Worm (Caenorhabditis elegans): ENCODE results near the gene C14C10.1.

The C14C10.1 gene

ce11 chrV:12611029-12611428 lies 22.9 kb downstream of the C14C10.1 start, which contains the start of gene cubn-1:
Gene cubn-1 (plus strand): TSS chrV:12611329.
- no peak for TF ChIP-seq ceh-88 (GFP tag; IDR thresholded peaks at IDR 0.05)
- no peak for TF ChIP-seq nhr-76 (tag; optimal IDR thresholded peaks at IDR 0.05)
- TF ChIP-seq pqm-1 (tag; optimal IDR thresholded peaks at IDR 0.05) = no peak
- TF ChIP-seq egl-27 (tag; optimal IDR thresholded peaks at IDR 0.05) = no peak
- TF ChIP-seq C04F5.9 (tag; optimal IDR thresholded peaks at IDR 0.05) = no peak
- no peak for TF ChIP-seq C16A3.4 (tag; optimal IDR thresholded peaks at IDR 0.05)
- no peak for TF ChIP-seq elt-2 (tag; optimal IDR thresholded peaks at IDR 0.05)
- TF ChIP-seq unc-62 (GFP tag; optimal IDR thresholded peaks at IDR 0.05) = no peak
- no peak for TF ChIP-seq sptf-1 (tag; optimal IDR thresholded peaks at IDR 0.05)
- no peak for TF ChIP-seq fkh-8 (tag; optimal IDR thresholded peaks at IDR 0.05)
- TF ChIP-seq dpl-1 (GFP tag; optimal IDR thresholded peaks at IDR 0.05) = no peak
- no peak for TF ChIP-seq mdl-1 (tag; optimal IDR thresholded peaks at IDR 0.05)
- TF ChIP-seq mep-1 (tag; optimal IDR thresholded peaks at IDR 0.05) = no peak
- TF ChIP-seq blmp-1 (tag; optimal IDR thresholded peaks at IDR 0.05) = no peak
- TF ChIP-seq vab-15 (tag; optimal IDR thresholded peaks at IDR 0.05) = no peak
- TF ChIP-seq nhr-19 (GFP tag; conservative IDR thresholded peaks at IDR 0.05) = no peak

ce11 chrV:12612118-12612517 lies 24.0 kb downstream of the C14C10.1 start, which contains the start of gene cyc-2.2:
Gene cyc-2.2 (minus strand): TSS chrV:12612218.
- TF ChIP-seq dpl-1 (GFP tag; optimal IDR thresholded peaks at IDR 0.05) = no peak
- TF ChIP-seq nhr-47 (tag; optimal IDR thresholded peaks at IDR 0.05) = no peak
- TF ChIP-seq efl-1 (optimal IDR thresholded peaks at IDR 0.05) = no peak
- no peak for TF ChIP-seq efl-1 (GFP tag; optimal IDR thresholded peaks at IDR 0.05 in 1 of 2)
- no peak for TF ChIP-seq C16A3.4 (tag; optimal IDR thresholded peaks at IDR 0.05)
- TF ChIP-seq aha-1 (tag; optimal IDR thresholded peaks at IDR 0.05) = no peak
- no peak for TF ChIP-seq ces-1 (GFP tag; optimal IDR thresholded peaks at IDR 0.05)
- TF ChIP-seq blmp-1 (tag; optimal IDR thresholded peaks at IDR 0.05) = no peak
- TF ChIP-seq zag-1 (tag; optimal IDR thresholded peaks at IDR 0.05) = no peak
- TF ChIP-seq lin-39 (tag; optimal IDR thresholded peaks at IDR 0.05) = no peak
- no peak for TF ChIP-seq fkh-10 (GFP tag; optimal IDR thresholded peaks at IDR 0.05)
- TF ChIP-seq Y116A8C.19 (tag; optimal IDR thresholded peaks at IDR 0.05; ENCODE audit: borderline replicate concordance) = no peak
- TF ChIP-seq nhr-28 (tag; optimal IDR thresholded peaks at IDR 0.05) = no peak
- TF ChIP-seq jun-1 (tag; optimal IDR thresholded peaks at IDR 0.05) = no peak
- TF ChIP-seq unc-62 (GFP tag; optimal IDR thresholded peaks at IDR 0.05) = no peak
- TF ChIP-seq ceh-8 (GFP tag; optimal IDR thresholded peaks at IDR 0.05) = no peak
- TF ChIP-seq lin-35 (GFP tag; optimal IDR thresholded peaks at IDR 0.05) = no peak
- TF ChIP-seq mef-2 (tag; optimal IDR thresholded peaks at IDR 0.05) = no peak

- TF ChIP-seq fos-1 (tag; optimal IDR thresholded peaks at IDR 0.05) (no peak), C16A3.4 (tag; optimal IDR thresholded peaks at IDR 0.05) (no peak)
Measured at ce11 chrV:12624371-12624770, 36.2 kb downstream of the C14C10.1 start, which contains the start of gene F56H9.9. Gene F56H9.9 (minus strand): TSS chrV:12624471.

ce11 chrV:12629743-12630142 lies 41.6 kb downstream of the C14C10.1 start, which contains the start of gene F56H9.6:
Gene F56H9.6 (minus strand): TSS chrV:12629843.
- TF ChIP-seq blmp-1 (tag; optimal IDR thresholded peaks at IDR 0.05) (peak; percentile 31), ets-5 (GFP tag; IDR thresholded peaks at IDR 0.05) (no peak)

ce11 chrV:12632048-12632447 lies 43.9 kb downstream of the C14C10.1 start, which contains the start of gene srx-113:
Gene srx-113 (minus strand): TSS chrV:12632148.
- peak; percentile 14 for TF ChIP-seq pax-3 (tag; optimal IDR thresholded peaks at IDR 0.05)
- no peak for TF ChIP-seq lin-13 (GFP tag; optimal IDR thresholded peaks at IDR 0.05)

ce11 chrV:12633046-12633445 lies 44.9 kb downstream of the C14C10.1 start:
- no peak for TF ChIP-seq lin-35 (GFP tag; optimal IDR thresholded peaks at IDR 0.05)
- TF ChIP-seq nhr-76 (tag; optimal IDR thresholded peaks at IDR 0.05) = no peak
- TF ChIP-seq Y116A8C.19 (tag; optimal IDR thresholded peaks at IDR 0.05; ENCODE audit: borderline replicate concordance) = no peak
- no peak for TF ChIP-seq jun-1 (tag; optimal IDR thresholded peaks at IDR 0.05)
- no peak for TF ChIP-seq elt-3 (tag; optimal IDR thresholded peaks at IDR 0.05)
- no peak for TF ChIP-seq nhr-28 (tag; optimal IDR thresholded peaks at IDR 0.05)
- no peak for TF ChIP-seq aly-2 (tag; optimal IDR thresholded peaks at IDR 0.05)
- TF ChIP-seq efl-3 (GFP tag; optimal IDR thresholded peaks at IDR 0.05) = no peak
- TF ChIP-seq irx-1 (tag; optimal IDR thresholded peaks at IDR 0.05) = no peak
- no peak for TF ChIP-seq mdl-1 (tag; optimal IDR thresholded peaks at IDR 0.05)
- TF ChIP-seq mef-2 (tag; optimal IDR thresholded peaks at IDR 0.05) = no peak
- TF ChIP-seq C04F5.9 (tag; optimal IDR thresholded peaks at IDR 0.05) = no peak
- TF ChIP-seq zag-1 (tag; optimal IDR thresholded peaks at IDR 0.05) = no peak
